Worm (Caenorhabditis elegans): ENCODE data around the gene sru-44.

Gene sru-44

DNA sequence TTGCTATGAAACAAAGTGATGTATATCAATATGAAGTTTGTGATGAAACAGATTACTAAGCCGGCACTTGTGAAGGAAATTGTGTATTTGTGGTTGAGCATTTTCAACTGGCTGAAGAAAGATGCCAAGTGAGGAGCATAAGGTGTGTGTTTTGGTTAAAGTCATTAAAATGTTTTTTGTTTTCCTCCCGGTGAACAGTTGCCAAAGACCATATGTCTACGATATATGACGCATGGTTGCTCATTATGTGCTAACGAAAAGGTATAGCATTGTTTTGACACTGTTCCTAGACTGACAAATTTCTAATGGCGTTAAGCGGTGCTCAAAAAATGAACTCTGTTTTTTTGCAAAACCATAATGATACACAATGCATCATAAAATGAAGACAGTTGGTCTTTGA lies 50.7 kb downstream of the sru-44 start, which contains the start of gene str-55:
TSS of gene str-55 (minus strand) at position 101 of the 400 bp plus-strand sequence.
- TF ChIP-seq lag-1 (GFP tag; IDR thresholded peaks at IDR 0.05), result no peak
- no peak for TF ChIP-seq Y53G8AR.9 (GFP tag; conservative IDR thresholded peaks at IDR 0.05)
- no peak for TF ChIP-seq sea-2 (GFP tag; IDR thresholded peaks at IDR 0.05)
- no peak for TF ChIP-seq somi-1 (GFP tag; optimal IDR thresholded peaks at IDR 0.05)
- TF ChIP-seq D2030.7 (GFP tag; IDR thresholded peaks at IDR 0.05), result no peak
- TF ChIP-seq sptf-2 (GFP tag; optimal IDR thresholded peaks at IDR 0.05), result no peak

Data from whole organism, young adult.